Fruit fly (Drosophila melanogaster): Measurements from ENCODE around the gene CG32655.

Gene CG32655

dm6 chrX:12242375-12242774 lies 6.7 kb upstream of the CG32655 start (continued):
- TF ChIP-seq otp (GFP tag; IDR thresholded peaks at IDR 0.05) (no peak), lmd (GFP tag; IDR thresholded peaks at IDR 0.05) (peak; percentile 54; the same call in 1 of the 2 replicates), Nf-YA (GFP tag; IDR thresholded peaks at IDR 0.05) (no peak), NC2α (GFP tag; optimal IDR thresholded peaks at IDR 0.05) (no peak), stwl (tag; optimal IDR thresholded peaks at IDR 0.05) (no peak), nmo (GFP tag; optimal IDR thresholded peaks at IDR 0.05) (peak; percentile 75), Ssrp (tag; optimal IDR thresholded peaks at IDR 0.05) (peak; percentile 60), CG9797 (GFP tag; optimal IDR thresholded peaks at IDR 0.05) (no peak), az2 (GFP tag; optimal IDR thresholded peaks at IDR 0.05) (peak; percentile 69), CG17186 (GFP tag; optimal IDR thresholded peaks at IDR 0.05) (no peak), mam (GFP tag; optimal IDR thresholded peaks at IDR 0.05) (no peak), ewg (GFP tag; optimal IDR thresholded peaks at IDR 0.05) (peak; percentile 56), CG3847 (GFP tag; IDR thresholded peaks at IDR 0.05) (no peak), CG6854 (GFP tag; optimal IDR thresholded peaks at IDR 0.05) (no peak), CG6813 (GFP tag; optimal IDR thresholded peaks at IDR 0.05) (peak; percentile 42), CG12071 (GFP tag; optimal IDR thresholded peaks at IDR 0.05) (no peak), CG6765 (GFP tag; optimal IDR thresholded peaks at IDR 0.05) (no peak), CG16813 (GFP tag; IDR thresholded peaks at IDR 0.05; ENCODE audit: partially characterized antibody) (no peak), Scr (GFP tag; IDR thresholded peaks at IDR 0.05; ENCODE audit: partially characterized antibody) (no peak), Oli (tag; optimal IDR thresholded peaks at IDR 0.05) (peak; percentile 66), CG7372 (GFP tag; IDR thresholded peaks at IDR 0.05) (no peak), Ets65A (GFP tag) (no peak), Atf6 (GFP tag; IDR thresholded peaks at IDR 0.05) (no peak), lilli (GFP tag; optimal IDR thresholded peaks at IDR 0.05) (no peak), CG2199 (GFP tag; IDR thresholded peaks at IDR 0.05) (no peak), klu (GFP tag; IDR thresholded peaks at IDR 0.05) (no peak), CG8089 (GFP tag; optimal IDR thresholded peaks at IDR 0.05) (no peak), ken (GFP tag; IDR thresholded peaks at IDR 0.05) (peak; percentile 51; the same call in 1 of the 3 replicates), Blimp-1 (GFP tag; optimal IDR thresholded peaks at IDR 0.05) (peak; percentile 84), phol (tag; optimal IDR thresholded peaks at IDR 0.05) (peak; percentile 77), Trl (optimal IDR thresholded peaks at IDR 0.05) (no peak), Trl (GFP tag; optimal IDR thresholded peaks at IDR 0.05) (no peak), Bdp1 (GFP tag; optimal IDR thresholded peaks at IDR 0.05) (no peak), yki (optimal IDR thresholded peaks at IDR 0.05) (no peak), Hr3 (GFP tag; optimal IDR thresholded peaks at IDR 0.05) (peak; percentile 40), CG31365 (tag; optimal IDR thresholded peaks at IDR 0.05) (no peak), CG16779 (GFP tag; IDR thresholded peaks at IDR 0.05) (no peak), Neu2 (GFP tag; optimal IDR thresholded peaks at IDR 0.05; ENCODE audit: borderline replicate concordance) (no peak), shn (GFP tag; optimal IDR thresholded peaks at IDR 0.05) (no peak), Poxn (GFP tag; IDR thresholded peaks at IDR 0.05) (no peak), NFAT (GFP tag; IDR thresholded peaks at IDR 0.05) (no peak), Taf1 (GFP tag; IDR thresholded peaks at IDR 0.05) (no peak), CG11696 (GFP tag; IDR thresholded peaks at IDR 0.05) (no peak), Lpt (GFP tag; optimal IDR thresholded peaks at IDR 0.05) (no peak), chm (GFP tag; IDR thresholded peaks at IDR 0.05) (peak; percentile 73), Ada2b (GFP tag; IDR thresholded peaks at IDR 0.05) (peak; percentile 61), Ets97D (GFP tag; optimal IDR thresholded peaks at IDR 0.05) (no peak), gfzf (GFP tag; optimal IDR thresholded peaks at IDR 0.05) (no peak), Hr78 (GFP tag; optimal IDR thresholded peaks at IDR 0.05) (no peak), br (optimal IDR thresholded peaks at IDR 0.05) (no peak), Doc2 (GFP tag; IDR thresholded peaks at IDR 0.05) (no peak), CG4282 (GFP tag; optimal IDR thresholded peaks at IDR 0.05) (no peak), bcd (GFP tag; optimal IDR thresholded peaks at IDR 0.05) (peak; percentile 31), Bteb2 (GFP tag; optimal IDR thresholded peaks at IDR 0.05) (no peak)

Measured in whole organism, embryonic.